Fruit fly (Drosophila melanogaster) whole organism, embryonic: ENCODE measurements around the gene vvl.

Experiments
- Ada2b ChIP-seq: fragments of 200-800 bp; sonication (Bioruptor generic); IDR thresholded peaks from 2 replicates; pipeline ENCODE4 v1.3.6; 2022; ENCODE audit warnings: missing biosample characterization, missing genetic modification characterization
- CG1024 ChIP-seq: fragments of 200-800 bp; sonication (Bioruptor generic); IDR thresholded peaks from 2 replicates; pipeline ENCODE4 v1.3.6; 2022; ENCODE audit warnings: missing biosample characterization, missing genetic modification characterization
- CG11456 ChIP-seq: fragments of 200-800 bp; sonication (Bioruptor generic); IDR thresholded peaks from 3 replicates; pipeline ENCODE4 v1.3.6; 2022; ENCODE audit warnings: missing biosample characterization, missing genetic modification characterization
- CG14441 ChIP-seq: fragments of 200-800 bp; sonication (Bioruptor generic); IDR thresholded peaks from 2 replicates; pipeline ENCODE4 v1.3.6; 2022; ENCODE audit warnings: missing biosample characterization, missing genetic modification characterization
- CG15479 ChIP-seq: fragments of 200-800 bp; sonication (Bioruptor generic); optimal IDR thresholded peaks from 3 replicates; lab custom pipeline; 2019; ENCODE audit warnings: missing biosample characterization, mild to moderate bottlenecking, missing genetic modification characterization, moderate library complexity
- CG17568 ChIP-seq: fragments of 200-800 bp; sonication (Bioruptor generic); optimal IDR thresholded peaks from 2 replicates; lab custom pipeline; 2018; ENCODE audit warnings: missing biosample characterization, mild to moderate bottlenecking, missing genetic modification characterization, moderate library complexity
- CG2678 ChIP-seq: fragments of 200-800 bp; sonication (Bioruptor generic); optimal IDR thresholded peaks from 3 replicates; lab custom pipeline; 2019; ENCODE audit warnings: missing biosample characterization, mild to moderate bottlenecking, missing genetic modification characterization, moderate library complexity
- CG2875 ChIP-seq: fragments of 200-800 bp; sonication (Bioruptor generic); optimal IDR thresholded peaks from 2 replicates; lab custom pipeline; 2017; ENCODE audit warnings: missing biosample characterization, mild to moderate bottlenecking, missing genetic modification characterization, missing genetic modification reagents
- CG2889 ChIP-seq: fragments of 200-800 bp; sonication (Bioruptor generic); IDR thresholded peaks from 3 replicates; pipeline ENCODE4 v1.3.6; 2022; ENCODE audit warnings: missing biosample characterization, missing genetic modification characterization
- CG31224 ChIP-seq: fragments of 200-800 bp; sonication (Bioruptor generic); IDR thresholded peaks from 2 replicates; pipeline ENCODE4 v1.3.6; 2022; ENCODE audit warnings: missing biosample characterization, missing genetic modification characterization
- CG3163 ChIP-seq: fragments of 200-800 bp; sonication (Bioruptor generic); optimal IDR thresholded peaks from 3 replicates; lab custom pipeline; 2016; ENCODE audit warnings: missing biosample characterization, missing genetic modification characterization
- CG32772 ChIP-seq: fragments of 200-800 bp; sonication (Bioruptor generic); IDR thresholded peaks from 2 replicates; pipeline ENCODE4 v1.3.6; 2022; ENCODE audit warnings: missing biosample characterization, missing genetic modification characterization
- CG6689 ChIP-seq: fragments of 200-800 bp; sonication (Bioruptor generic); IDR thresholded peaks from 2 replicates; pipeline ENCODE4 v1.3.6; 2022; ENCODE audit warnings: missing biosample characterization, missing genetic modification characterization
- CG8388 ChIP-seq: fragments of 200-800 bp; sonication (Bioruptor generic); optimal IDR thresholded peaks from 2 replicates; lab custom pipeline; 2019; ENCODE audit warnings: missing biosample characterization, mild to moderate bottlenecking, missing genetic modification characterization, moderate library complexity
- CG8478 ChIP-seq: fragments of >200 bp; optimal IDR thresholded peaks from 2 replicates; lab custom pipeline; 2018
- CG9215 ChIP-seq: fragments of 200-800 bp; sonication (Bioruptor generic); IDR thresholded peaks from 2 replicates; pipeline ENCODE4 v1.3.6; 2022; ENCODE audit warnings: missing biosample characterization, missing genetic modification characterization
- Doc3 ChIP-seq: fragments of 200-800 bp; sonication (Bioruptor generic); IDR thresholded peaks from 3 replicates; pipeline ENCODE4 v1.3.6; 2022; ENCODE audit warnings: missing biosample characterization, missing genetic modification characterization; ENCODE audit not compliant: partially characterized antibody
- Hr51 ChIP-seq, 2 experiments: fragments of 200-800 bp; sonication (Bioruptor generic); optimal IDR thresholded peaks; 2 replicates in 1 of 2; 3 replicates in 1 of 2; lab custom pipeline; 2016 to 2018; ENCODE audit warnings: missing biosample characterization in 2 of 2, missing genetic modification characterization in 2 of 2, mild to moderate bottlenecking in 1 of 2, moderate library complexity in 1 of 2
- Lpt ChIP-seq: fragments of >200 bp; optimal IDR thresholded peaks from 2 replicates; lab custom pipeline; 2018; ENCODE audit warnings: missing biosample characterization, missing genetic modification characterization
- Max ChIP-seq: fragments of 200-800 bp; sonication (Bioruptor generic); optimal IDR thresholded peaks from 2 replicates; lab custom pipeline; 2016; ENCODE audit warnings: missing biosample characterization, mild to moderate bottlenecking, missing genetic modification characterization
- Neu2 ChIP-seq: fragments of 200-800 bp; sonication (Bioruptor generic); optimal IDR thresholded peaks from 3 replicates; lab custom pipeline; 2016; ENCODE audit warnings: missing biosample characterization, missing genetic modification characterization, borderline replicate concordance
- NfI ChIP-seq: fragments of 200-800 bp; sonication (Bioruptor generic); optimal IDR thresholded peaks from 3 replicates; lab custom pipeline; 2018; ENCODE audit warnings: missing biosample characterization, mild to moderate bottlenecking, missing genetic modification characterization, moderate library complexity
- Pdp1 ChIP-seq, 2 experiments: fragments of 200-800 bp; sonication (Bioruptor generic); optimal IDR thresholded peaks; 3 replicates each; lab custom pipeline; 2016; ENCODE audit warnings: missing biosample characterization in 2 of 2, missing genetic modification characterization in 2 of 2, mild to moderate bottlenecking in 1 of 2, moderate library complexity in 1 of 2
- Sox100B ChIP-seq: fragments of 200-800 bp; sonication (Bioruptor generic); optimal IDR thresholded peaks from 3 replicates; lab custom pipeline; 2018; ENCODE audit warnings: missing biosample characterization, mild to moderate bottlenecking, missing genetic modification characterization
- TFAM ChIP-seq: fragments of 200-800 bp; sonication (Bioruptor generic); optimal IDR thresholded peaks from 2 replicates; lab custom pipeline; 2017; ENCODE audit warnings: missing biosample characterization, missing genetic modification characterization, inconsistent platforms
- Xrp1 ChIP-seq: fragments of 200-800 bp; sonication (Bioruptor generic); IDR thresholded peaks from 2 replicates; pipeline ENCODE4 v1.3.6; 2022; ENCODE audit warnings: missing biosample characterization, missing genetic modification characterization
- ap ChIP-seq: fragments of 200-800 bp; sonication (Bioruptor generic); IDR thresholded peaks from 2 replicates; pipeline ENCODE4 v1.3.6; 2022; ENCODE audit warnings: missing biosample characterization, missing genetic modification characterization
- ato ChIP-seq: fragments of 200-800 bp; sonication (Bioruptor generic); IDR thresholded peaks from 2 replicates; pipeline ENCODE4 v1.3.6; 2022; ENCODE audit warnings: missing biosample characterization, missing genetic modification characterization; ENCODE audit not compliant: partially characterized antibody
- btn ChIP-seq: fragments of 200-800 bp; sonication (Bioruptor generic); optimal IDR thresholded peaks from 2 replicates; lab custom pipeline; 2016; ENCODE audit warnings: missing biosample characterization, missing genetic modification characterization
- cas ChIP-seq: fragments of 200-800 bp; sonication (Bioruptor generic); IDR thresholded peaks from 2 replicates; pipeline ENCODE4 v1.3.6; 2022; ENCODE audit warnings: missing biosample characterization, missing genetic modification characterization
- ci ChIP-seq: fragments of 200-800 bp; sonication (Bioruptor generic); IDR thresholded peaks from 3 replicates; pipeline ENCODE4 v1.3.6; 2022; ENCODE audit warnings: missing biosample characterization, missing genetic modification characterization
- crol ChIP-seq: fragments of 200-800 bp; sonication (Bioruptor generic); IDR thresholded peaks from 2 replicates; pipeline ENCODE4 v1.3.6; 2022; ENCODE audit warnings: missing biosample characterization, missing genetic modification characterization
- crp ChIP-seq, 2 experiments: fragments of 200-800 bp; sonication (Bioruptor generic); optimal IDR thresholded peaks; 2 replicates in 1 of 2; 3 replicates in 1 of 2; lab custom pipeline; 2017; ENCODE audit warnings: missing biosample characterization in 2 of 2, missing genetic modification characterization in 2 of 2, mild to moderate bottlenecking in 1 of 2, moderate library complexity in 1 of 2
- dati ChIP-seq: fragments of 200-800 bp; sonication (Bioruptor generic); IDR thresholded peaks from 2 replicates; pipeline ENCODE4 v1.3.6; 2022; ENCODE audit warnings: missing biosample characterization, missing genetic modification characterization
- gce ChIP-seq: fragments of 200-800 bp; sonication (Bioruptor generic); IDR thresholded peaks from 3 replicates; pipeline ENCODE4 v1.3.6; 2022; ENCODE audit warnings: missing biosample characterization, missing genetic modification characterization
- jing ChIP-seq: fragments of 200-800 bp; sonication (Bioruptor generic); optimal IDR thresholded peaks from 2 replicates; lab custom pipeline; 2018; ENCODE audit warnings: missing biosample characterization, mild to moderate bottlenecking, missing genetic modification characterization
- kah ChIP-seq: fragments of 200-800 bp; sonication (Bioruptor generic); optimal IDR thresholded peaks from 2 replicates; lab custom pipeline; 2018; ENCODE audit warnings: missing biosample characterization, mild to moderate bottlenecking, missing genetic modification characterization
- maf-S ChIP-seq: fragments of 200-800 bp; sonication (Bioruptor generic); optimal IDR thresholded peaks from 2 replicates; lab custom pipeline; 2016; ENCODE audit warnings: missing biosample characterization, missing genetic modification characterization
- nom ChIP-seq: fragments of 200-800 bp; sonication (Bioruptor generic); optimal IDR thresholded peaks from 2 replicates; lab custom pipeline; 2017; ENCODE audit warnings: missing biosample characterization, missing genetic modification characterization, mild to moderate bottlenecking, moderate library complexity, missing genetic modification reagents
- pan ChIP-seq, 4 experiments: fragments of >200 bp in 3 of 4; fragments of 200-800 bp in 1 of 4; sonication (Bioruptor generic) in 1 of 4; optimal IDR thresholded peaks in 3 of 4; IDR thresholded peaks in 1 of 4; 2 replicates each; pipeline versions ENCODE4 v1.3.6 to Lab custom; 2017 to 2022; ENCODE audit warnings: missing biosample characterization in 2 of 4, missing genetic modification characterization in 2 of 4, mixed read lengths in 1 of 4
- ro ChIP-seq: fragments of 200-800 bp; sonication (Bioruptor generic); IDR thresholded peaks from 2 replicates; pipeline ENCODE4 v1.3.6; 2022; ENCODE audit warnings: missing biosample characterization, missing genetic modification characterization
- row ChIP-seq: fragments of 200-800 bp; sonication (Bioruptor generic); IDR thresholded peaks from 3 replicates; pipeline ENCODE4 v1.3.6; 2022; ENCODE audit warnings: missing biosample characterization, missing genetic modification characterization
- schlank ChIP-seq: fragments of 200-800 bp; sonication (Bioruptor generic); optimal IDR thresholded peaks from 2 replicates; lab custom pipeline; 2018; ENCODE audit warnings: missing biosample characterization, mild to moderate bottlenecking, missing genetic modification characterization
- sens ChIP-seq: fragments of 200-800 bp; sonication (Bioruptor generic); peaks from one replicate; lab custom pipeline; 2016; ENCODE audit warnings: missing biosample characterization, missing genetic modification characterization
- sens-2 ChIP-seq: fragments of 200-800 bp; sonication (Bioruptor generic); IDR thresholded peaks from 2 replicates; pipeline ENCODE4 v1.3.6; 2022; ENCODE audit warnings: missing biosample characterization, missing genetic modification characterization
- sisA ChIP-seq: fragments of 200-800 bp; sonication (Bioruptor generic); IDR thresholded peaks from 2 replicates; pipeline ENCODE4 v1.3.6; 2022; ENCODE audit warnings: missing biosample characterization, missing genetic modification characterization
- tll ChIP-seq, 2 experiments: fragments of 200-800 bp in 1 of 2; fragments of >200 bp in 1 of 2; sonication (Bioruptor generic) in 1 of 2; optimal IDR thresholded peaks; 2 replicates each; lab custom pipeline; 2017 to 2019; ENCODE audit warnings: missing biosample characterization in 2 of 2, missing genetic modification characterization in 2 of 2, mild to moderate bottlenecking in 1 of 2, moderate library complexity in 1 of 2
- ttk ChIP-seq: fragments of 200-800 bp; sonication (Bioruptor generic); IDR thresholded peaks from 2 replicates; pipeline ENCODE4 v2.1.2; 2022; ENCODE audit warnings: missing biosample characterization, missing genetic modification characterization

Gene vvl

DNA sequence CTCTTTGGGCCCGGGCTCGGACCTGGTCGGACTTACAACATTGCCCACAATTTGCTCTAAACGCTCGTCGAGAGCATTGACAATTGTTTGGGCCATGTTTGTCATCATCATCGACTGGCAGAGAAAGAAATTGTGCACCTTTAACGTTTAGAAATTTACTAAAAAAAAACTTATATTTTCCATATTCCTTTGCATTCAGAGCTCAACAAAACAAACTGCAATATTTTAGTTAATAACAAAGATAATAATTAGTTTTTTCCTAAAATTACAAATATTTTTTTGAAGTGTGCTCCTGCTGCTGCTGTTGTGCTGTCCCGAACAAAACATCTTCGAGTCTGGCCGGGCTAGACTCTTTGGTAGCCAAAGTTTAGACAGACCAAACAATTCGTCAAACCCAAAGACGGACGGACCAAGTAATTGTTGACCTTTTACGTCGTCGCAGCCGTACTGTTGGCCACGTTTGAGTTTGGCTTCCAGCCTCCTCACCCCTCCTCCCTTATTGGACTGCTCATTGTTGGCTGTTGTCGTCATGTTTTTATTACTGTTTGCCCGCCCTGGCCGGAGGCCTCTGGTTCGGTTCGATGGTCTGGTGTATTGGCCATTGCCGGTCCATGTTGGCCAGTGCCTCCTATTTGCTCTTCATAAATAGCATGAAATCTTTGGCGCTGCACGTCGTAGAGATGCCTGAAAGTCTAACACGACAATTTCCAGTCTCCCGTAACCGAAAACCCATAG, 40.2 kb downstream of the vvl start (continued):
- TF ChIP-seq CG1024 (GFP tag; lab: Robert Waterston, UW), result peak; percentile 21; the same call in 1 of the 2 replicates
- 0 out of 3 replicates have a peak, but pooled peaks have one; percentile 12 for TF ChIP-seq gce (GFP tag; lab: Robert Waterston, UW)
- TF ChIP-seq cas, result no peak
- TF ChIP-seq row (GFP tag; lab: Robert Waterston, UW), result peak; percentile 44; the same call in 2 of the 3 replicates
- 0 out of 3 replicates have a peak, but pooled peaks have one; percentile 37 for TF ChIP-seq CG11456 (GFP tag; lab: Robert Waterston, UW)
- TF ChIP-seq ro (GFP tag; lab: Robert Waterston, UW), result no peak
- TF ChIP-seq TFAM (GFP tag; lab: Kevin White, UChicago), result no peak
- TF ChIP-seq sens-2 (GFP tag; lab: Robert Waterston, UW), result no peak
- TF ChIP-seq jing, result no peak
- peak; percentile 57 for TF ChIP-seq CG6689 (GFP tag; lab: Robert Waterston, UW)
- no peak for TF ChIP-seq CG3163 (GFP tag; lab: Kevin White, UChicago)
- TF ChIP-seq btn (GFP tag; lab: Kevin White, UChicago), result no peak
- TF ChIP-seq Lpt (GFP tag; lab: Kevin White, UChicago), result no peak
- no peak for TF ChIP-seq crp (GFP tag; optimal IDR thresholded peaks at IDR 0.05; lab: Kevin White, UChicago)
- no peak for TF ChIP-seq NfI (GFP tag; lab: Kevin White, UChicago)
- TF ChIP-seq tll (GFP tag; optimal IDR thresholded peaks at IDR 0.05; lab: Kevin White, UChicago), result no peak
- no peak for TF ChIP-seq CG8388 (GFP tag; lab: Kevin White, UChicago)
- no peak for TF ChIP-seq nom (GFP tag; lab: Kevin White, UChicago)
- TF ChIP-seq CG32772 (GFP tag; lab: Robert Waterston, UW), result peak; percentile 10; the same call in 1 of the 2 replicates
- no peak for TF ChIP-seq CG31224 (GFP tag; lab: Robert Waterston, UW)
- TF ChIP-seq crol (GFP tag; lab: Robert Waterston, UW), result 0 out of 2 replicates have a peak, but pooled peaks have one; percentile 36
- peak; percentile 24; the same call in 1 of the 2 replicates for TF ChIP-seq CG9215 (GFP tag; lab: Robert Waterston, UW)
- TF ChIP-seq Max, result no peak
- TF ChIP-seq sisA (GFP tag; lab: Robert Waterston, UW), result peak; percentile 52; the same call in 1 of the 2 replicates
- TF ChIP-seq Ada2b, result peak; percentile 34; the same call in 1 of the 2 replicates
- 0 out of 3 replicates have a peak, but pooled peaks have one; percentile 7 for TF ChIP-seq ci (GFP tag; lab: Robert Waterston, UW)
- peak; percentile 29 for TF ChIP-seq CG2678
- TF ChIP-seq schlank, result no peak
- peak; percentile 49 for TF ChIP-seq Xrp1 (GFP tag; lab: Robert Waterston, UW)
- no peak for TF ChIP-seq ap (GFP tag; lab: Robert Waterston, UW)
- no peak for TF ChIP-seq dati (GFP tag; lab: Robert Waterston, UW)
- TF ChIP-seq Sox100B, result peak; percentile 19
- no peak for TF ChIP-seq ato (GFP tag; lab: Robert Waterston, UW)
- no peak for TF ChIP-seq CG14441 (GFP tag; lab: Robert Waterston, UW)
- peak; percentile 30; the same call in 1 of the 2 replicates for TF ChIP-seq ttk (GFP tag; lab: Robert Waterston, UW)
- TF ChIP-seq CG15479 (GFP tag; lab: Kevin White, UChicago), result no peak
- no peak for TF ChIP-seq Doc3 (GFP tag; lab: Robert Waterston, UW)
- peak in 1 of 2 experiments; percentile 2 for TF ChIP-seq Hr51 (GFP tag; optimal IDR thresholded peaks at IDR 0.05; lab: Kevin White, UChicago)
- TF ChIP-seq sens (GFP tag; lab: Kevin White, UChicago), result peak; percentile 74
- TF ChIP-seq Pdp1 (GFP tag; optimal IDR thresholded peaks at IDR 0.05; lab: Kevin White, UChicago), result no peak
- TF ChIP-seq kah (GFP tag; lab: Kevin White, UChicago), result no peak
- peak; percentile 4 for TF ChIP-seq CG2875 (GFP tag; lab: Kevin White, UChicago)
- TF ChIP-seq maf-S (GFP tag; lab: Kevin White, UChicago), result no peak
- 0 out of 3 replicates have a peak, but pooled peaks have one; percentile 25 for TF ChIP-seq CG2889 (GFP tag; lab: Robert Waterston, UW)
- TF ChIP-seq Neu2 (GFP tag; lab: Kevin White, UChicago), result no peak
- TF ChIP-seq pan (optimal IDR thresholded peaks at IDR 0.05; lab: Kevin White, UChicago), result no peak
- peak in 1 of 2 experiments; percentile 47 for TF ChIP-seq pan (GFP tag; optimal IDR thresholded peaks at IDR 0.05 in 1 of 2, IDR thresholded peaks at IDR 0.05 in 1 of 2)
- TF ChIP-seq CG17568 (GFP tag; lab: Kevin White, UChicago), result no peak
- no peak for TF ChIP-seq CG8478
